Fruit fly (Drosophila melanogaster) whole organism, embryonic: ENCODE measurements around the gene bib.

ENCODE experiments used
- CG10543 ChIP-seq: fragments of 200-800 bp; sonication (Bioruptor generic); optimal IDR thresholded peaks from 3 replicates; lab custom pipeline; 2017; ENCODE audit warnings: missing biosample characterization, mild to moderate bottlenecking, missing genetic modification characterization, moderate library complexity
- CG12071 ChIP-seq: fragments of 200-800 bp; sonication (Bioruptor generic); optimal IDR thresholded peaks from 3 replicates; lab custom pipeline; 2018; ENCODE audit warnings: missing biosample characterization, mild to moderate bottlenecking, missing genetic modification characterization
- CG1647 ChIP-seq: fragments of 200-800 bp; sonication (Bioruptor generic); optimal IDR thresholded peaks from 3 replicates; lab custom pipeline; 2016; ENCODE audit warnings: missing biosample characterization, missing genetic modification characterization
- CG18619 ChIP-seq: fragments of 200-800 bp; sonication (Bioruptor generic); optimal IDR thresholded peaks from 3 replicates; lab custom pipeline; 2017; ENCODE audit warnings: missing biosample characterization, mild to moderate bottlenecking, missing genetic modification characterization
- CG2678 ChIP-seq: fragments of 200-800 bp; sonication (Bioruptor generic); optimal IDR thresholded peaks from 3 replicates; lab custom pipeline; 2019; ENCODE audit warnings: missing biosample characterization, mild to moderate bottlenecking, missing genetic modification characterization, moderate library complexity
- CG2889 ChIP-seq: fragments of 200-800 bp; sonication (Bioruptor generic); IDR thresholded peaks from 3 replicates; pipeline ENCODE4 v1.3.6; 2022; ENCODE audit warnings: missing biosample characterization, missing genetic modification characterization
- CG30020 ChIP-seq: fragments of 200-800 bp; optimal IDR thresholded peaks from 2 replicates; lab custom pipeline; 2019; ENCODE audit warnings: missing biosample characterization, mild to moderate bottlenecking, missing genetic modification characterization, moderate library complexity
- CG3163 ChIP-seq: fragments of 200-800 bp; sonication (Bioruptor generic); optimal IDR thresholded peaks from 3 replicates; lab custom pipeline; 2016; ENCODE audit warnings: missing biosample characterization, missing genetic modification characterization
- CG32532 ChIP-seq: fragments of 200-800 bp; sonication (Bioruptor generic); IDR thresholded peaks from 2 replicates; pipeline ENCODE4 v1.3.6; 2022; ENCODE audit warnings: missing biosample characterization, missing genetic modification characterization
- CG3281 ChIP-seq: fragments of 200-800 bp; sonication (Bioruptor generic); optimal IDR thresholded peaks from 3 replicates; lab custom pipeline; 2017; ENCODE audit warnings: missing biosample characterization, mild to moderate bottlenecking, missing genetic modification characterization
- CG33213 ChIP-seq: fragments of 200-800 bp; sonication (Bioruptor generic); optimal IDR thresholded peaks from 3 replicates; lab custom pipeline; 2016; ENCODE audit warnings: missing biosample characterization, missing genetic modification characterization
- CG4707 ChIP-seq: fragments of 200-800 bp; sonication (Bioruptor generic); optimal IDR thresholded peaks from 2 replicates; lab custom pipeline; 2018; ENCODE audit warnings: missing biosample characterization, mild to moderate bottlenecking, missing genetic modification characterization, moderate library complexity
- CG8359 ChIP-seq: fragments of 200-800 bp; sonication (Bioruptor generic); optimal IDR thresholded peaks from 2 replicates; lab custom pipeline; 2017; ENCODE audit warnings: missing biosample characterization, mild to moderate bottlenecking, missing genetic modification characterization, borderline replicate concordance
- D ChIP-seq, 2 experiments: fragments of 200-800 bp in 1 of 2; fragments of >200 bp in 1 of 2; sonication (Bioruptor generic) in 1 of 2; optimal IDR thresholded peaks; 2 replicates in 1 of 2; 3 replicates in 1 of 2; lab custom pipeline; 2017; ENCODE audit warnings: mild to moderate bottlenecking in 1 of 2, missing biosample characterization in 1 of 2, missing genetic modification characterization in 1 of 2, missing genetic modification reagents in 1 of 2
- D19B ChIP-seq: fragments of 200-800 bp; sonication (Bioruptor generic); optimal IDR thresholded peaks from 2 replicates; lab custom pipeline; 2017; ENCODE audit warnings: missing biosample characterization, mild to moderate bottlenecking, missing genetic modification characterization
- Dfd ChIP-seq, 2 experiments: fragments of >200 bp; optimal IDR thresholded peaks; 2 replicates each; lab custom pipeline; 2017; ENCODE audit warnings: missing biosample characterization in 2 of 2, missing genetic modification characterization in 2 of 2
- E2f2 ChIP-seq: fragments of 200-800 bp; sonication (Bioruptor generic); IDR thresholded peaks from 2 replicates; pipeline ENCODE4 v1.3.6; 2022; ENCODE audit warnings: missing biosample characterization, missing genetic modification characterization
- ERR ChIP-seq: fragments of 200-800 bp; sonication (Bioruptor generic); optimal IDR thresholded peaks from 2 replicates; lab custom pipeline; 2016; ENCODE audit warnings: missing biosample characterization, missing genetic modification characterization
- Ets97D ChIP-seq: fragments of 200-800 bp; sonication (Bioruptor generic); optimal IDR thresholded peaks from 3 replicates; lab custom pipeline; 2016; ENCODE audit warnings: missing biosample characterization, missing genetic modification characterization
- Fer2 ChIP-seq: fragments of 200-800 bp; sonication (Bioruptor generic); optimal IDR thresholded peaks from 2 replicates; lab custom pipeline; 2018; ENCODE audit warnings: missing biosample characterization, mild to moderate bottlenecking, missing genetic modification characterization, moderate library complexity
- Gug ChIP-seq: fragments of 200-800 bp; sonication (Bioruptor generic); IDR thresholded peaks from 4 replicates; pipeline ENCODE4 v1.3.6; 2022; ENCODE audit warnings: missing biosample characterization, missing genetic modification characterization
- H2.0 ChIP-seq: fragments of 200-800 bp; sonication (Bioruptor generic); IDR thresholded peaks from 2 replicates; pipeline ENCODE4 v1.3.6; 2022; ENCODE audit warnings: missing biosample characterization, missing genetic modification characterization
- HLH3B ChIP-seq: fragments of 200-800 bp; sonication (Bioruptor generic); IDR thresholded peaks from 2 replicates; pipeline ENCODE4 v1.3.6; 2022; ENCODE audit warnings: missing biosample characterization, missing genetic modification characterization
- Lim3 ChIP-seq: fragments of 200-800 bp; sonication (Bioruptor generic); IDR thresholded peaks from 2 replicates; pipeline ENCODE4 v1.3.6; 2022; ENCODE audit warnings: missing biosample characterization, missing genetic modification characterization
- Meics ChIP-seq: fragments of 200-800 bp; sonication (Bioruptor generic); optimal IDR thresholded peaks from 2 replicates; lab custom pipeline; 2017; ENCODE audit warnings: missing biosample characterization, mild to moderate bottlenecking, missing genetic modification characterization
- Myb ChIP-seq: fragments of 200-800 bp; sonication (Bioruptor generic); optimal IDR thresholded peaks from 2 replicates; lab custom pipeline; 2016; ENCODE audit warnings: missing biosample characterization, missing genetic modification characterization
- NFAT ChIP-seq: fragments of 200-800 bp; sonication (Bioruptor generic); IDR thresholded peaks from 2 replicates; pipeline ENCODE4 v1.3.6; 2022; ENCODE audit warnings: missing biosample characterization, missing genetic modification characterization
- Nf-YA ChIP-seq: fragments of 200-800 bp; sonication (Bioruptor generic); IDR thresholded peaks from 2 replicates; pipeline ENCODE4 v1.3.6; 2022; ENCODE audit warnings: missing biosample characterization, missing genetic modification characterization
- Rx ChIP-seq: fragments of 200-800 bp; sonication (Bioruptor generic); IDR thresholded peaks from 2 replicates; pipeline ENCODE4 v1.3.6; 2022; ENCODE audit warnings: missing biosample characterization, missing genetic modification characterization
- Sry-β ChIP-seq: fragments of 200-800 bp; sonication (Bioruptor generic); optimal IDR thresholded peaks from 2 replicates; lab custom pipeline; 2018; ENCODE audit warnings: missing biosample characterization, mild to moderate bottlenecking, missing genetic modification characterization, moderate library complexity
- ab ChIP-seq: fragments of 200-800 bp; sonication (Bioruptor generic); optimal IDR thresholded peaks from 2 replicates; lab custom pipeline; 2016; ENCODE audit warnings: missing biosample characterization, missing genetic modification characterization
- ase ChIP-seq: fragments of 200-800 bp; sonication (Bioruptor generic); IDR thresholded peaks from 3 replicates; pipeline ENCODE4 v1.3.6; 2022; ENCODE audit warnings: missing biosample characterization, missing genetic modification characterization
- ash1 ChIP-seq: fragments of 200-800 bp; sonication (Bioruptor generic); optimal IDR thresholded peaks from 2 replicates; lab custom pipeline; 2018; ENCODE audit warnings: missing biosample characterization, mild to moderate bottlenecking, missing genetic modification characterization
- br ChIP-seq: fragments of >200 bp; optimal IDR thresholded peaks from 2 replicates; lab custom pipeline; 2017
- cad ChIP-seq: fragments of >200 bp; optimal IDR thresholded peaks from 2 replicates; lab custom pipeline; 2017; ENCODE audit warnings: missing biosample characterization, missing genetic modification characterization
- chn ChIP-seq: fragments of 200-800 bp; sonication (Bioruptor generic); optimal IDR thresholded peaks from 2 replicates; lab custom pipeline; 2016; ENCODE audit warnings: missing biosample characterization, missing genetic modification characterization
- cwo ChIP-seq: fragments of 200-800 bp; sonication (Bioruptor generic); optimal IDR thresholded peaks from 3 replicates; lab custom pipeline; 2017; ENCODE audit warnings: missing biosample characterization, missing genetic modification characterization, mild to moderate bottlenecking, moderate library complexity, missing genetic modification reagents
- dpn ChIP-seq, 2 experiments: fragments of 200-800 bp; sonication (Bioruptor generic); optimal IDR thresholded peaks; 3 replicates each; lab custom pipeline; 2016; ENCODE audit warnings: missing biosample characterization in 2 of 2, missing genetic modification characterization in 2 of 2
- gt ChIP-seq: fragments of 200-800 bp; sonication (Bioruptor generic); IDR thresholded peaks from 2 replicates; pipeline ENCODE4 v1.3.6; 2022; ENCODE audit warnings: missing biosample characterization, missing genetic modification characterization
- inv ChIP-seq: fragments of 200-800 bp; sonication (Bioruptor generic); IDR thresholded peaks from 2 replicates; pipeline ENCODE4 v1.3.6; 2022; ENCODE audit warnings: missing biosample characterization, missing genetic modification characterization; ENCODE audit not compliant: partially characterized antibody
- knrl ChIP-seq: fragments of 200-800 bp; sonication (Bioruptor generic); IDR thresholded peaks from 3 replicates; pipeline ENCODE4 v1.3.6; 2022; ENCODE audit warnings: missing biosample characterization, missing genetic modification characterization; ENCODE audit not compliant: partially characterized antibody
- lmd ChIP-seq: fragments of 200-800 bp; sonication (Bioruptor generic); IDR thresholded peaks from 2 replicates; pipeline ENCODE4 v1.3.6; 2022; ENCODE audit warnings: missing biosample characterization, missing genetic modification characterization
- lola ChIP-seq, 3 experiments: fragments of >200 bp in 2 of 3; fragments of 200-800 bp in 1 of 3; sonication (Bioruptor generic) in 1 of 3; optimal IDR thresholded peaks; 2 replicates each; lab custom pipeline; 2017 to 2019; ENCODE audit warnings: missing biosample characterization in 3 of 3, missing genetic modification characterization in 3 of 3, mild to moderate bottlenecking in 1 of 3, moderate library complexity in 1 of 3
- run ChIP-seq: fragments of 200-800 bp; sonication (Bioruptor generic); optimal IDR thresholded peaks from 3 replicates; lab custom pipeline; 2018; ENCODE audit warnings: missing biosample characterization, mild to moderate bottlenecking, missing genetic modification characterization
- salm ChIP-seq: fragments of 200-800 bp; sonication (Bioruptor generic); optimal IDR thresholded peaks from 2 replicates; lab custom pipeline; 2018; ENCODE audit warnings: missing biosample characterization, mild to moderate bottlenecking, missing genetic modification characterization
- sisA ChIP-seq: fragments of 200-800 bp; sonication (Bioruptor generic); IDR thresholded peaks from 2 replicates; pipeline ENCODE4 v1.3.6; 2022; ENCODE audit warnings: missing biosample characterization, missing genetic modification characterization
- tna ChIP-seq: fragments of 200-800 bp; sonication (Bioruptor generic); IDR thresholded peaks from 2 replicates; pipeline ENCODE4 v1.3.6; 2022; ENCODE audit warnings: missing biosample characterization, missing genetic modification characterization; ENCODE audit not compliant: partially characterized antibody
- toy ChIP-seq: fragments of 200-800 bp; sonication (Bioruptor generic); IDR thresholded peaks from 2 replicates; pipeline ENCODE4 v1.3.6; 2022; ENCODE audit warnings: missing biosample characterization, missing genetic modification characterization
- wor ChIP-seq: fragments of 200-800 bp; sonication (Bioruptor generic); IDR thresholded peaks from 2 replicates; pipeline ENCODE4 v1.3.6; 2022; ENCODE audit warnings: missing biosample characterization, missing genetic modification characterization
- zen2 ChIP-seq: fragments of 200-800 bp; sonication (Bioruptor generic); IDR thresholded peaks from 3 replicates; pipeline ENCODE4 v1.3.6; 2022; ENCODE audit warnings: missing biosample characterization, missing genetic modification characterization; ENCODE audit not compliant: partially characterized antibody

Gene bib

DNA sequence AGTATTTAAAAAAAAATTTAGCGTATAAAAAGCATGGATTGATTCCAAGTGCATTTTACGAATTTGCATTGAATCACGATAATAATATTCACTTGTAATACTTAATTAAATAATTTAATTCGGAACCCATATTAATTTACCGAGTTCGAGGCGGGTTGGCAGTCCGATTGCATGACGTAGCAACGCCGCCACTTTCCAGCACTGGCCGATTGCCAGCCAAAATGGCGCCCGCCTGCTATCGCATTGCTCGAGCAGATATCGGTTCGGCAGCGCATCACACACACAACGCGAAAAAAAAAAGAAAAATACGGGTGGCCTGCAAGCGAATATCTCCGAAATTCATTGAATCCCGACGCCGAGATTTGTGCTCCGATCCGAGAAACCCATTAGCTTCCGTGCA is 19.1 kb downstream of the bib start, which contains the start of gene Ndf (continued):
- TF ChIP-seq CG33213 (peak; percentile 51), br (no peak), salm (tag; lab: Kevin White, UChicago) (no peak), wor (no peak), CG1647 (GFP tag; lab: Kevin White, UChicago) (peak; percentile 29), D19B (GFP tag; lab: Kevin White, UChicago) (peak; percentile 18), Sry-β (GFP tag; lab: Kevin White, UChicago) (peak; percentile 18), CG2889 (GFP tag; lab: Robert Waterston, UW) (no peak), CG4707 (no peak), NFAT (peak; percentile 79; the same call in 1 of the 2 replicates), Gug (GFP tag; lab: Robert Waterston, UW) (peak; percentile 62; the same call in 1 of the 4 replicates), tna (GFP tag; lab: Robert Waterston, UW) (peak; percentile 59), Lim3 (GFP tag; lab: Robert Waterston, UW) (no peak), CG10543 (GFP tag; lab: Kevin White, UChicago) (peak; percentile 56), ab (GFP tag; lab: Kevin White, UChicago) (no peak), CG12071 (GFP tag; lab: Kevin White, UChicago) (no peak), Dfd (GFP tag; optimal IDR thresholded peaks at IDR 0.05; lab: Kevin White, UChicago) (no peak), D (optimal IDR thresholded peaks at IDR 0.05; lab: Kevin White, UChicago) (no peak), D (GFP tag; optimal IDR thresholded peaks at IDR 0.05; lab: Kevin White, UChicago) (no peak), toy (GFP tag; lab: Robert Waterston, UW) (0 out of 2 replicates have a peak, but pooled peaks have one; percentile 17), sisA (GFP tag; lab: Robert Waterston, UW) (peak; percentile 50), CG8359 (GFP tag; lab: Kevin White, UChicago) (no peak), run (no peak), CG30020 (tag; lab: Kevin White, UChicago) (peak; percentile 63), HLH3B (GFP tag; lab: Robert Waterston, UW) (peak; percentile 61; the same call in 1 of the 2 replicates), E2f2 (peak; percentile 66), CG3163 (GFP tag; lab: Kevin White, UChicago) (no peak), cwo (GFP tag; lab: Kevin White, UChicago) (peak; percentile 31), lola (GFP tag; optimal IDR thresholded peaks at IDR 0.05; lab: Kevin White, UChicago) (peak in 1 of 3 experiments; percentile 46), CG3281 (GFP tag; lab: Kevin White, UChicago) (peak; percentile 62), Ets97D (GFP tag; lab: Kevin White, UChicago) (peak; percentile 93), Meics (GFP tag; lab: Kevin White, UChicago) (peak; percentile 63), chn (GFP tag; lab: Kevin White, UChicago) (peak; percentile 64), Myb (GFP tag; lab: Kevin White, UChicago) (peak; percentile 36), Rx (GFP tag; lab: Robert Waterston, UW) (peak; percentile 64), gt (GFP tag; lab: Robert Waterston, UW) (no peak), ERR (GFP tag; lab: Kevin White, UChicago) (peak; percentile 41), cad (no peak), H2.0 (GFP tag; lab: Robert Waterston, UW) (peak; percentile 39; the same call in 1 of the 2 replicates), dpn (GFP tag; optimal IDR thresholded peaks at IDR 0.05; lab: Kevin White, UChicago) (peak; percentile 61 to 63), inv (GFP tag; lab: Robert Waterston, UW) (peak; percentile 73), knrl (peak; percentile 79), lmd (GFP tag; lab: Robert Waterston, UW) (peak; percentile 59), CG2678 (peak; percentile 64), CG18619 (peak; percentile 46), Nf-YA (GFP tag; lab: Robert Waterston, UW) (no peak; the same call in 1 of the 2 replicates), Fer2 (tag; lab: Kevin White, UChicago) (no peak), CG32532 (GFP tag; lab: Robert Waterston, UW) (peak; percentile 83), zen2 (GFP tag; lab: Robert Waterston, UW) (peak; percentile 31; the same call in 1 of the 3 replicates), ase (GFP tag; lab: Robert Waterston, UW) (0 out of 3 replicates have a peak, but pooled peaks have one; percentile 40), ash1 (GFP tag; lab: Kevin White, UChicago) (peak; percentile 47)
